Fruit fly (Drosophila melanogaster): Measurements from ENCODE around the gene Nepl8.

The Nepl8 gene

dm6 chr2L:16500469-16500868 is 12.5 kb downstream of the Nepl8 start (continued):
- peak; percentile 72 for TF ChIP-seq nom (GFP tag; optimal IDR thresholded peaks at IDR 0.05)
- TF ChIP-seq Dip2 (GFP tag; IDR thresholded peaks at IDR 0.05) = no peak
- TF ChIP-seq CG9876 (GFP tag; optimal IDR thresholded peaks at IDR 0.05) = peak; percentile 31
- TF ChIP-seq zfh1 (GFP tag; IDR thresholded peaks at IDR 0.05) = peak; percentile 96
- peak; percentile 94 for TF ChIP-seq Sox102F (GFP tag; optimal IDR thresholded peaks at IDR 0.05)
- TF ChIP-seq NfI (GFP tag; optimal IDR thresholded peaks at IDR 0.05) = peak; percentile 92
- no peak for TF ChIP-seq ftz-f1 (GFP tag; optimal IDR thresholded peaks at IDR 0.05)
- TF ChIP-seq ci (GFP tag; IDR thresholded peaks at IDR 0.05) = peak; percentile 96
- TF ChIP-seq Gug (GFP tag; IDR thresholded peaks at IDR 0.05) = peak; percentile 90
- peak; percentile 93 for TF ChIP-seq dmrt99B (tag; optimal IDR thresholded peaks at IDR 0.05)
- TF ChIP-seq ase (GFP tag; IDR thresholded peaks at IDR 0.05) = peak; percentile 86
- TF ChIP-seq CG18262 (tag; optimal IDR thresholded peaks at IDR 0.05) = peak; percentile 85
- peak; percentile 85 for TF ChIP-seq rib (GFP tag; IDR thresholded peaks at IDR 0.05)
- TF ChIP-seq Sry-δ (GFP tag; optimal IDR thresholded peaks at IDR 0.05) = peak; percentile 45
- TF ChIP-seq CG11696 (GFP tag; IDR thresholded peaks at IDR 0.05) = peak; percentile 79
- TF ChIP-seq CG1792 (GFP tag; optimal IDR thresholded peaks at IDR 0.05) = peak; percentile 78
- TF ChIP-seq HLH54F (GFP tag; optimal IDR thresholded peaks at IDR 0.05) = peak; percentile 69
- peak; percentile 96 for TF ChIP-seq row (GFP tag; IDR thresholded peaks at IDR 0.05)
- peak; percentile 69 for TF ChIP-seq CG4360 (GFP tag; IDR thresholded peaks at IDR 0.05)
- peak; percentile 78 for TF ChIP-seq cas (GFP tag; IDR thresholded peaks at IDR 0.05)
- TF ChIP-seq dimm (GFP tag; IDR thresholded peaks at IDR 0.05) = peak; percentile 79
- peak; percentile 92 for TF ChIP-seq CrebB (tag; optimal IDR thresholded peaks at IDR 0.05)
- peak; percentile 86 for TF ChIP-seq CG7357 (GFP tag; IDR thresholded peaks at IDR 0.05)
- TF ChIP-seq Oaz (GFP tag; IDR thresholded peaks at IDR 0.05) = peak; percentile 87
- TF ChIP-seq abd-A (tag; optimal IDR thresholded peaks at IDR 0.05) = peak; percentile 65
- TF ChIP-seq nerfin-1 (tag; optimal IDR thresholded peaks at IDR 0.05) = peak; percentile 81
- peak; percentile 85 for TF ChIP-seq CG13775 (GFP tag; optimal IDR thresholded peaks at IDR 0.05)
- TF ChIP-seq pan (optimal IDR thresholded peaks at IDR 0.05) = no peak
- TF ChIP-seq pan (GFP tag; optimal IDR thresholded peaks at IDR 0.05 in 1 of 2, IDR thresholded peaks at IDR 0.05 in 1 of 2) = peak in 1 of 2 experiments; percentile 94
- peak; percentile 75 for TF ChIP-seq B-H2 (GFP tag; optimal IDR thresholded peaks at IDR 0.05)
- TF ChIP-seq CG15011 (GFP tag; optimal IDR thresholded peaks at IDR 0.05) = peak; percentile 66
- TF ChIP-seq D19A (tag; optimal IDR thresholded peaks at IDR 0.05) = peak; percentile 77
- TF ChIP-seq HLH4C (GFP tag; IDR thresholded peaks at IDR 0.05; ENCODE audit: partially characterized antibody) = no peak
- peak; percentile 88; the same call in 2 of the 3 replicates for TF ChIP-seq CG3726 (GFP tag; IDR thresholded peaks at IDR 0.05)
- no peak for TF ChIP-seq CG7963 (GFP tag; IDR thresholded peaks at IDR 0.05; ENCODE audit: partially characterized antibody)
- peak; percentile 87 for TF ChIP-seq gt (GFP tag; IDR thresholded peaks at IDR 0.05)
- TF ChIP-seq CG5953 (GFP tag; IDR thresholded peaks at IDR 0.05) = peak; percentile 84; the same call in 1 of the 2 replicates
- TF ChIP-seq CG10543 (GFP tag; optimal IDR thresholded peaks at IDR 0.05) = peak; percentile 84
- TF ChIP-seq CG13123 (GFP tag; optimal IDR thresholded peaks at IDR 0.05) = peak; percentile 82
- TF ChIP-seq Hr39 (optimal IDR thresholded peaks at IDR 0.05) = no peak
- peak; percentile 69 for TF ChIP-seq CG4328 (GFP tag; optimal IDR thresholded peaks at IDR 0.05)
- peak; percentile 82; the same call in 2 of the 3 replicates for TF ChIP-seq C15 (GFP tag; IDR thresholded peaks at IDR 0.05)
- TF ChIP-seq CG7556 (GFP tag; optimal IDR thresholded peaks at IDR 0.05) = peak; percentile 90
- TF ChIP-seq bowl (GFP tag; IDR thresholded peaks at IDR 0.05) = peak; percentile 69; the same call in 1 of the 2 replicates
- peak; percentile 80 for TF ChIP-seq psq (GFP tag; optimal IDR thresholded peaks at IDR 0.05)
- TF ChIP-seq tna (GFP tag; IDR thresholded peaks at IDR 0.05; ENCODE audit: partially characterized antibody) = no peak
- TF ChIP-seq ranshi (GFP tag; IDR thresholded peaks at IDR 0.05) = peak; percentile 93
- peak; percentile 92 for TF ChIP-seq CG32532 (GFP tag; IDR thresholded peaks at IDR 0.05)
- TF ChIP-seq CG18476 (GFP tag; optimal IDR thresholded peaks at IDR 0.05) = peak; percentile 73
- TF ChIP-seq H2.0 (GFP tag; IDR thresholded peaks at IDR 0.05) = peak; percentile 89
- TF ChIP-seq CG9797 (GFP tag; optimal IDR thresholded peaks at IDR 0.05) = peak; percentile 4
- peak; percentile 73 for TF ChIP-seq CG17912 (GFP tag; optimal IDR thresholded peaks at IDR 0.05)

Data from whole organism, embryonic.